Fruit fly (Drosophila melanogaster) whole organism, wandering third instar larva: ENCODE data around the gene CG6749.

Experiments
- Abd-B ChIP-seq: fragments of >200 bp; optimal IDR thresholded peaks from 2 replicates; lab custom pipeline; 2017; ENCODE audit warnings: missing biosample characterization, missing genetic modification characterization
- CG32264 ChIP-seq: fragments of 200-800 bp; sonication (Bioruptor generic); optimal IDR thresholded peaks from 2 replicates; lab custom pipeline; 2016; ENCODE audit warnings: missing biosample characterization, missing genetic modification characterization
- CG9705 ChIP-seq: fragments of 200-800 bp; sonication (Bioruptor generic); optimal IDR thresholded peaks from 2 replicates; lab custom pipeline; 2018; ENCODE audit warnings: missing biosample characterization, mild to moderate bottlenecking, missing genetic modification characterization
- Dif ChIP-seq: fragments of 200-275, 200-300 bp; sonication (Bioruptor generic); optimal IDR thresholded peaks from 2 replicates; lab custom pipeline; 2018; ENCODE audit warnings: missing biosample characterization, missing genetic modification characterization; ENCODE audit not compliant: partially characterized antibody
- GATAd ChIP-seq: sonication (Bioruptor generic); optimal IDR thresholded peaks from 2 replicates; lab custom pipeline; 2016; ENCODE audit warnings: missing biosample characterization, missing genetic modification characterization
- HLH106 ChIP-seq: fragments of 200-800 bp; optimal IDR thresholded peaks from 3 replicates; lab custom pipeline; 2019; ENCODE audit warnings: missing biosample characterization, mild to moderate bottlenecking, missing genetic modification characterization, moderate library complexity
- Hnf4 ChIP-seq: fragments of 200-800 bp; sonication (Bioruptor generic); optimal IDR thresholded peaks from 2 replicates; lab custom pipeline; 2016; ENCODE audit warnings: missing biosample characterization, mild to moderate bottlenecking, missing genetic modification characterization
- Hr78 ChIP-seq: fragments of >200 bp; optimal IDR thresholded peaks from 2 replicates; lab custom pipeline; 2017; ENCODE audit warnings: missing biosample characterization, missing genetic modification characterization
- Hr83 ChIP-seq: fragments of 200-300 bp; sonication (Bioruptor generic); optimal IDR thresholded peaks from 2 replicates; lab custom pipeline; 2016; ENCODE audit warnings: missing biosample characterization, mild to moderate bottlenecking, missing genetic modification characterization, moderate library complexity; ENCODE audit not compliant: poor library complexity, severe bottlenecking
- Jra ChIP-seq: sonication (Bioruptor generic); optimal IDR thresholded peaks from 2 replicates; lab custom pipeline; 2016; ENCODE audit warnings: missing biosample characterization, missing genetic modification characterization
- Mio ChIP-seq: sonication (Bioruptor generic); optimal IDR thresholded peaks from 2 replicates; lab custom pipeline; 2016; ENCODE audit warnings: missing biosample characterization, missing genetic modification characterization
- Myc ChIP-seq: fragments of >200 bp; optimal IDR thresholded peaks from 2 replicates; lab custom pipeline; 2017
- N ChIP-seq: fragments of >200 bp; optimal IDR thresholded peaks from 2 replicates; lab custom pipeline; 2018; ENCODE audit warnings: missing biosample characterization, missing external identifiers, missing genetic modification characterization
- OdsH ChIP-seq: fragments of 200-800 bp; sonication (Bioruptor generic); optimal IDR thresholded peaks from 2 replicates; lab custom pipeline; 2016; ENCODE audit warnings: missing biosample characterization, mild to moderate bottlenecking, missing genetic modification characterization
- Rel ChIP-seq, 2 experiments: fragments of 200-800 bp; sonication (Bioruptor generic) in 1 of 2; optimal IDR thresholded peaks; 2 replicates in 1 of 2; 3 replicates in 1 of 2; lab custom pipeline; 2016 to 2019; ENCODE audit warnings: mild to moderate bottlenecking in 2 of 2, missing biosample characterization in 2 of 2, missing genetic modification characterization in 2 of 2, moderate library complexity in 1 of 2
- brk ChIP-seq: fragments of 200-800 bp; sonication (Bioruptor generic); optimal IDR thresholded peaks from 2 replicates; lab custom pipeline; 2016; ENCODE audit warnings: missing biosample characterization, mild to moderate bottlenecking, missing genetic modification characterization
- dl ChIP-seq, 2 experiments: fragments of 175-275, 200-275 bp in 1 of 2; fragments of 200-275 bp in 1 of 2; sonication (Bioruptor generic); optimal IDR thresholded peaks; lab custom pipeline; 2018; ENCODE audit warnings: mild to moderate bottlenecking in 2 of 2, missing biosample characterization in 2 of 2, missing genetic modification characterization in 2 of 2, moderate library complexity in 2 of 2; ENCODE audit not compliant: partially characterized antibody in 2 of 2, insufficient read depth in 1 of 2
- dmrt93B ChIP-seq: fragments of 200-800 bp; sonication (Bioruptor generic); optimal IDR thresholded peaks from 2 replicates; lab custom pipeline; 2018; ENCODE audit warnings: missing biosample characterization, mild to moderate bottlenecking, missing genetic modification characterization
- ey ChIP-seq: fragments of 200-800 bp; sonication (Bioruptor generic); optimal IDR thresholded peaks from 2 replicates; lab custom pipeline; 2016; ENCODE audit warnings: missing biosample characterization, missing genetic modification characterization
- fru ChIP-seq: fragments of 200-800 bp; sonication (Bioruptor generic); optimal IDR thresholded peaks from 3 replicates; lab custom pipeline; 2016; ENCODE audit warnings: missing biosample characterization, mild to moderate bottlenecking, missing genetic modification characterization
- h ChIP-seq: fragments of 200-800 bp; sonication (Bioruptor generic); optimal IDR thresholded peaks from 3 replicates; lab custom pipeline; 2016; ENCODE audit warnings: missing biosample characterization, mild to moderate bottlenecking, missing genetic modification characterization
- jim ChIP-seq: fragments of 175-275, 200-325 bp; sonication (Bioruptor generic); optimal IDR thresholded peaks from 2 replicates; lab custom pipeline; 2016; ENCODE audit warnings: missing biosample characterization, mild to moderate bottlenecking, missing genetic modification characterization
- lola ChIP-seq: fragments of >200 bp; optimal IDR thresholded peaks from 2 replicates; lab custom pipeline; 2017; ENCODE audit warnings: missing biosample characterization, missing genetic modification characterization
- pan ChIP-seq: fragments of >200 bp; optimal IDR thresholded peaks from 2 replicates; lab custom pipeline; 2017
- psq ChIP-seq: fragments of 200-800 bp; sonication (Bioruptor generic); optimal IDR thresholded peaks from 3 replicates; lab custom pipeline; 2017; ENCODE audit warnings: missing biosample characterization, mild to moderate bottlenecking, missing genetic modification characterization, moderate library complexity
- sage ChIP-seq: fragments of 200-800 bp; sonication (Bioruptor generic); optimal IDR thresholded peaks from 2 replicates; lab custom pipeline; 2016; ENCODE audit warnings: missing biosample characterization, mild to moderate bottlenecking, missing genetic modification characterization
- sv ChIP-seq: fragments of 200-800 bp; sonication (Bioruptor generic); optimal IDR thresholded peaks from 3 replicates; lab custom pipeline; 2016; ENCODE audit warnings: missing biosample characterization, missing genetic modification characterization
- tai ChIP-seq: sonication (Bioruptor generic); optimal IDR thresholded peaks from 2 replicates; lab custom pipeline; 2016; ENCODE audit warnings: missing biosample characterization, missing genetic modification characterization
- usp ChIP-seq: fragments of >200 bp; optimal IDR thresholded peaks from 2 replicates; lab custom pipeline; 2017; ENCODE audit warnings: missing biosample characterization, missing genetic modification characterization
- woc ChIP-seq: sonication (Bioruptor generic); optimal IDR thresholded peaks from 2 replicates; lab custom pipeline; 2016; ENCODE audit warnings: missing biosample characterization, mild to moderate bottlenecking, missing genetic modification characterization

CG6749 gene

DNA sequence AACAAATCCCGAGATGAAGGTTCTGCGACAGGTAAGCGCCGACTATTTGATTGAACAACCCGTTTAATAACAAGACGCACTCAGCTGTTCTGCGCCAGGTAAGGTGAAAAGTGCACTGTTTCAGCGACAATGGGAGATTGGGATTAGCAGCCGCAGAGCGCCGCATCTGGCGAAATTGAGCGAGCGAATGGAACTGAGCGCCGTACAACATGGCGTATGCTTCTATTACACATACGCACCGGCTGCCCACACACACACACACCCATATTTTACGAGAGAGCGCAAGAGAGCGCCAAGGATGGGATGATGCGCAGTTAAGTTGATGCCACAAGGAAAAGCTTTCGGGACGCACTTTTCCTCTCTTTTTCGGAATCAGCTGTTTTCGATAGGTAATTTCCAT is 38.4 kb downstream of the CG6749 start:
- TF ChIP-seq Dif (GFP tag; lab: Kevin White, UChicago) (peak; percentile 66), dl (GFP tag; optimal IDR thresholded peaks at IDR 0.05; lab: Kevin White, UChicago; ENCODE audit: insufficient read depth in 1 of 2, partially characterized antibody in 2 of 2) (peak; percentile 35 to 64), Mio (GFP tag; lab: Kevin White, UChicago) (no peak)

DNA sequence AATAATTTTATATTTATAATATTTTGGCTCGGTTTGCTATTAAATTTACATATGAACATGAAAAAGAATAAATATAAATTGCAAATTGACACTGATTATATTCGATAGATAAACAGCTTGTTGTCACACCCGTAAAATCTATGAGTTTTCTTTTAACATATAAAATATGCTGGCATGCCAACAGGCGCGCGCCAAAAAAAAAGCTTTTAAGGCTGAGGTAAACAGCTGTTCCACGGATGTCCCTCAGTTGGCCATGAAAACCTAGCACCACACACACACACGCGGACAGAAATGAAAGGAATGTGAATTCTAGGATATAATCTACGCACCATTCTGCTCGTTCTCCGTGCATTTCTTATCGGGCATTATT is 38.8 kb downstream of the CG6749 start:
- TF ChIP-seq dmrt93B (GFP tag; lab: Kevin White, UChicago) (no peak), Rel (GFP tag; optimal IDR thresholded peaks at IDR 0.05; lab: Kevin White, UChicago) (no peak), Rel (tag; optimal IDR thresholded peaks at IDR 0.05; lab: Kevin White, UChicago) (no peak), Myc (no peak), Jra (GFP tag; lab: Kevin White, UChicago) (no peak), woc (GFP tag; lab: Kevin White, UChicago) (no peak), pan (lab: Kevin White, UChicago) (no peak), HLH106 (no peak), CG9705 (GFP tag; lab: Kevin White, UChicago) (no peak), Hnf4 (no peak), dl (GFP tag; optimal IDR thresholded peaks at IDR 0.05; lab: Kevin White, UChicago; ENCODE audit: insufficient read depth in 1 of 2, partially characterized antibody in 2 of 2) (no peak), Hr78 (no peak), Dif (GFP tag; lab: Kevin White, UChicago) (no peak), Abd-B (no peak), Mio (GFP tag; lab: Kevin White, UChicago) (no peak), OdsH (GFP tag; lab: Kevin White, UChicago) (no peak), tai (GFP tag; lab: Kevin White, UChicago) (no peak), usp (no peak), brk (GFP tag; lab: Kevin White, UChicago) (no peak), ey (GFP tag; lab: Kevin White, UChicago) (no peak), CG32264 (no peak)

DNA sequence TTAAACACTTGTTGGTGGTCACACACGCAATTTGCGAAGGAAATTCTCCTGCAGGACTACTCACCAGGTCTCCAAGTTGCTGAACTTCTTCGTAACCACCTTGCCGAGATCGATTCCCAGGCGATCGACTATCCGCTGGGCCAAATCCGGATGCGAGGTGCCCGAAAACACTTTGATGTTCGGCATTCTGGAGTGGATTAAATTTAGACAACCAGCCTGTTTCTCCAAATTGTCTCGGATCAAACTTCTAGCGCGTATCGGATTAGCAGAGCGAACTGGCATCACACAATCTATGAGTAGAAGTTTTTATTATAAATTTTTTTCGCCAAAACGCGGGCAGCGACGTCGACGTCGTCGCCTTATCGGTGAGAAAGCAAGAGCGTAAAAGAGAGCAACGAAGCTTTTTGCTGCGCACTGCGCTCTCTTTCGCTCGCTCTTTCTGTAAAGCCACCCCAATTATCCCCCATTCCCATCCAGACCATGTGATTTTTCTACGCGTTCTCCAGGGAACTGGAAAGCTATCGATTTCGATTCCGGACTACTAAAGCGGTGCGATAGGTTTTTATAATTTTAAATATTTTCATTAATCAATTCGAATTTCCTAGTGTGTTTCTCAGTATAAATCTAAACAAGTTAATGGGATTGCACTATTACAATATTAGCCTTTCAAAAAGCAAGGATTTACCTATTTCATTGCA is 39.3 kb downstream of the CG6749 start:
- no peak for TF ChIP-seq CG32264
- peak; percentile 84 to 92 for TF ChIP-seq dl (GFP tag; optimal IDR thresholded peaks at IDR 0.05; lab: Kevin White, UChicago; ENCODE audit: insufficient read depth in 1 of 2, partially characterized antibody in 2 of 2)
- TF ChIP-seq jim (GFP tag; lab: Kevin White, UChicago), result no peak
- TF ChIP-seq sv (GFP tag; lab: Kevin White, UChicago), result no peak
- TF ChIP-seq Hr78, result no peak
- no peak for TF ChIP-seq woc (GFP tag; lab: Kevin White, UChicago)
- no peak for TF ChIP-seq h
- no peak for TF ChIP-seq N (GFP tag; lab: Kevin White, UChicago)
- TF ChIP-seq Hnf4, result no peak
- TF ChIP-seq Rel (GFP tag; optimal IDR thresholded peaks at IDR 0.05; lab: Kevin White, UChicago), result no peak
- TF ChIP-seq Rel (tag; optimal IDR thresholded peaks at IDR 0.05; lab: Kevin White, UChicago), result peak; percentile 36
- no peak for TF ChIP-seq OdsH (GFP tag; lab: Kevin White, UChicago)
- no peak for TF ChIP-seq fru (GFP tag; lab: Kevin White, UChicago)
- TF ChIP-seq HLH106, result no peak
- TF ChIP-seq Dif (GFP tag; lab: Kevin White, UChicago), result peak; percentile 94
- TF ChIP-seq Mio (GFP tag; lab: Kevin White, UChicago), result no peak
- TF ChIP-seq CG9705 (GFP tag; lab: Kevin White, UChicago), result no peak
- no peak for TF ChIP-seq psq
- TF ChIP-seq sage (GFP tag; lab: Kevin White, UChicago), result peak; percentile 44
- TF ChIP-seq brk (GFP tag; lab: Kevin White, UChicago), result peak; percentile 62
- TF ChIP-seq, all 38 proteins: peak for 5

dm6 chr3L:9693552-9694133 is 40.0 kb downstream of the CG6749 start:
- TF ChIP-seq lola (no peak), tai (GFP tag; lab: Kevin White, UChicago) (no peak), N (GFP tag; lab: Kevin White, UChicago) (peak; percentile 21), sage (GFP tag; lab: Kevin White, UChicago) (peak; percentile 0), Dif (GFP tag; lab: Kevin White, UChicago) (no peak), GATAd (no peak), fru (GFP tag; lab: Kevin White, UChicago) (no peak), brk (GFP tag; lab: Kevin White, UChicago) (peak; percentile 16), psq (no peak), CG9705 (GFP tag; lab: Kevin White, UChicago) (no peak), Jra (GFP tag; lab: Kevin White, UChicago) (no peak), Rel (GFP tag; optimal IDR thresholded peaks at IDR 0.05; lab: Kevin White, UChicago) (peak; percentile 53), Rel (tag; optimal IDR thresholded peaks at IDR 0.05; lab: Kevin White, UChicago) (no peak), jim (GFP tag; lab: Kevin White, UChicago) (no peak), Hr83 (GFP tag; lab: Kevin White, UChicago) (no peak)
- TF ChIP-seq, all 38 proteins: peak for 4
